Fruit fly (Drosophila melanogaster) whole organism, wandering third instar larva: ENCODE data around the gene pyd.

Experiments
- Dfd ChIP-seq: fragments of >200 bp; optimal IDR thresholded peaks from 2 replicates; lab custom pipeline; 2017; ENCODE audit warnings: missing biosample characterization, missing genetic modification characterization
- Dif ChIP-seq: fragments of 200-275, 200-300 bp; sonication (Bioruptor generic); optimal IDR thresholded peaks from 2 replicates; lab custom pipeline; 2018; ENCODE audit warnings: missing biosample characterization, missing genetic modification characterization; ENCODE audit not compliant: partially characterized antibody
- Hr78 ChIP-seq: fragments of >200 bp; optimal IDR thresholded peaks from 2 replicates; lab custom pipeline; 2017; ENCODE audit warnings: missing biosample characterization, missing genetic modification characterization
- Jra ChIP-seq: sonication (Bioruptor generic); optimal IDR thresholded peaks from 2 replicates; lab custom pipeline; 2016; ENCODE audit warnings: missing biosample characterization, missing genetic modification characterization
- OdsH ChIP-seq: fragments of 200-800 bp; sonication (Bioruptor generic); optimal IDR thresholded peaks from 2 replicates; lab custom pipeline; 2016; ENCODE audit warnings: missing biosample characterization, mild to moderate bottlenecking, missing genetic modification characterization
- br ChIP-seq: fragments of 200-800 bp; sonication (Bioruptor generic); optimal IDR thresholded peaks from 2 replicates; lab custom pipeline; 2016; ENCODE audit warnings: missing biosample characterization, missing genetic modification characterization
- brk ChIP-seq: fragments of 200-800 bp; sonication (Bioruptor generic); optimal IDR thresholded peaks from 2 replicates; lab custom pipeline; 2016; ENCODE audit warnings: missing biosample characterization, mild to moderate bottlenecking, missing genetic modification characterization
- fru ChIP-seq: fragments of 200-800 bp; sonication (Bioruptor generic); optimal IDR thresholded peaks from 3 replicates; lab custom pipeline; 2016; ENCODE audit warnings: missing biosample characterization, mild to moderate bottlenecking, missing genetic modification characterization
- jim ChIP-seq: fragments of 175-275, 200-325 bp; sonication (Bioruptor generic); optimal IDR thresholded peaks from 2 replicates; lab custom pipeline; 2016; ENCODE audit warnings: missing biosample characterization, mild to moderate bottlenecking, missing genetic modification characterization
- lola ChIP-seq: fragments of >200 bp; optimal IDR thresholded peaks from 2 replicates; lab custom pipeline; 2017; ENCODE audit warnings: missing biosample characterization, missing genetic modification characterization
- usp ChIP-seq: fragments of >200 bp; optimal IDR thresholded peaks from 2 replicates; lab custom pipeline; 2017; ENCODE audit warnings: missing biosample characterization, missing genetic modification characterization

dm6 chr3R:8857496-8858255, 74.0 kb downstream of the pyd start:
- TF ChIP-seq Dif (GFP tag; lab: Kevin White, UChicago) (peak; percentile 40), Hr78 (GFP tag; lab: Kevin White, UChicago) (no peak), Jra (no peak), Dfd (GFP tag; lab: Kevin White, UChicago) (no peak), br (GFP tag; lab: Kevin White, UChicago) (no peak), fru (GFP tag; lab: Kevin White, UChicago) (no peak), brk (GFP tag; lab: Kevin White, UChicago) (peak; percentile 49), usp (no peak), jim (GFP tag; lab: Kevin White, UChicago) (no peak), OdsH (GFP tag; lab: Kevin White, UChicago) (peak; percentile 74), lola (GFP tag; lab: Kevin White, UChicago) (no peak)
